ENCODE assay signal across 4 fruit fly cellular contexts in the genomic region with DNA sequence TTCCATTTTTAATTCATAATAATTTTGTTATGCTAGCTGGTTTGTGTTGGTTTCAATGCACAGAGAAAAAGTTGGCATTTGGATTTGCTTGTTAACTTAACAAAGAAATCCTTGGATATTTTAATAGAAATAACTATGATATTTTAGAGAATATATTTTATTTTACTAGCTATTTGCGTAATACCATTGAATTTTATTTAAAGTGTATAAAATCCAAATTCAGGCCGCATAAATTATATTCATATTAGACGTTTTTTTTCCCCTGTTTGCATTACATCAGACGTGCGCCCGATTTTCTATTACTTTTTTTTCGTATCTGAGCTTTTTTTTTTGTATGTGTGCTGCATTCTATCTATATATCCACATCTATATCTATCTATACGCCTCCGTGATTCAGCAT.
A peak's percentile ranks its signal among the peaks of the same experiment; 100 is the strongest.
TF ChIP-seq lines count a peak whose summit lies in the region.

No protein-coding gene starts in this region.

- TF ChIP-seq CTCF in whole organism, embryonic (GFP tag; optimal IDR thresholded peaks at IDR 0.05; lab: Kevin White, UChicago), result no peak

TF ChIP-seq in whole organism, adult, 20 proteins besides CTCF, POLR2A, EP300 and RAD21:
- no peak for TF ChIP-seq pad (GFP tag; optimal IDR thresholded peaks at IDR 0.05; lab: Kevin White, UChicago)
- TF ChIP-seq Mnt (GFP tag; optimal IDR thresholded peaks at IDR 0.05; lab: Kevin White, UChicago), result no peak
- no peak for TF ChIP-seq Crg-1 (GFP tag; optimal IDR thresholded peaks at IDR 0.05; lab: Kevin White, UChicago)
- peak; percentile 62 for TF ChIP-seq kay (GFP tag; lab: Kevin White, UChicago; ENCODE audit: borderline replicate concordance)
- TF ChIP-seq cnc (optimal IDR thresholded peaks at IDR 0.05; lab: Kevin White, UChicago), result no peak
- TF ChIP-seq CG5204 (GFP tag; optimal IDR thresholded peaks at IDR 0.05; lab: Kevin White, UChicago), result no peak
TF ChIP-seq in whole organism, adult: peak in this region for 1.

TF ChIP-seq in whole organism, embryonic, 481 proteins besides CTCF, POLR2A, EP300 and RAD21 (continues in another document):
- no peak for TF ChIP-seq sd (tag; optimal IDR thresholded peaks at IDR 0.05; lab: Kevin White, UChicago)
- no peak for TF ChIP-seq CG7271 (tag; optimal IDR thresholded peaks at IDR 0.05; lab: Kevin White, UChicago)
- TF ChIP-seq CG1603 (tag; optimal IDR thresholded peaks at IDR 0.05; lab: Kevin White, UChicago), result no peak
- peak; percentile 0 for TF ChIP-seq CG17829 (tag; optimal IDR thresholded peaks at IDR 0.05; lab: Kevin White, UChicago)
- no peak for TF ChIP-seq NfI (GFP tag; optimal IDR thresholded peaks at IDR 0.05; lab: Kevin White, UChicago)
- TF ChIP-seq dimm (GFP tag; IDR thresholded peaks at IDR 0.05; lab: Robert Waterston, UW), result no peak
- TF ChIP-seq slp2 (GFP tag; optimal IDR thresholded peaks at IDR 0.05; lab: Kevin White, UChicago), result no peak
- no peak for TF ChIP-seq CG9609 (GFP tag; optimal IDR thresholded peaks at IDR 0.05; lab: Kevin White, UChicago)
- peak; percentile 25 for TF ChIP-seq Sox100B (GFP tag; optimal IDR thresholded peaks at IDR 0.05; lab: Kevin White, UChicago)
- TF ChIP-seq Six4 (GFP tag; optimal IDR thresholded peaks at IDR 0.05; lab: Kevin White, UChicago), result no peak
- no peak for TF ChIP-seq H15 (GFP tag; IDR thresholded peaks at IDR 0.05; lab: Robert Waterston, UW)
- TF ChIP-seq Bteb2 (GFP tag; optimal IDR thresholded peaks at IDR 0.05; lab: Kevin White, UChicago), result no peak
- no peak for TF ChIP-seq tx (GFP tag; optimal IDR thresholded peaks at IDR 0.05; lab: Kevin White, UChicago)
- TF ChIP-seq CG12744 (GFP tag; optimal IDR thresholded peaks at IDR 0.05; lab: Kevin White, UChicago), result no peak
- TF ChIP-seq CG18764 (GFP tag; optimal IDR thresholded peaks at IDR 0.05; lab: Kevin White, UChicago), result no peak
- TF ChIP-seq CG2712 (tag; optimal IDR thresholded peaks at IDR 0.05; lab: Kevin White, UChicago), result peak; percentile 38
- no peak for TF ChIP-seq ham (GFP tag; IDR thresholded peaks at IDR 0.05; lab: Robert Waterston, UW)
- TF ChIP-seq CG12391 (tag; optimal IDR thresholded peaks at IDR 0.05; lab: Kevin White, UChicago), result peak; percentile 19
- TF ChIP-seq tap (tag; optimal IDR thresholded peaks at IDR 0.05; lab: Kevin White, UChicago), result peak; percentile 9
- no peak for TF ChIP-seq Sin3A (optimal IDR thresholded peaks at IDR 0.05; lab: Kevin White, UChicago)
- TF ChIP-seq row (GFP tag; IDR thresholded peaks at IDR 0.05; lab: Robert Waterston, UW), result peak; percentile 39; the same call in 2 of the 3 replicates
- peak; percentile 35 for TF ChIP-seq CG15269 (tag; optimal IDR thresholded peaks at IDR 0.05; lab: Kevin White, UChicago)
- TF ChIP-seq wor (GFP tag; IDR thresholded peaks at IDR 0.05; lab: Robert Waterston, UW), result peak; percentile 32; the same call in 1 of the 2 replicates
- TF ChIP-seq nau (GFP tag; optimal IDR thresholded peaks at IDR 0.05; lab: Kevin White, UChicago), result no peak
- peak; percentile 68 for TF ChIP-seq Drgx (GFP tag; IDR thresholded peaks at IDR 0.05; lab: Robert Waterston, UW)
- no peak for TF ChIP-seq chm (GFP tag; IDR thresholded peaks at IDR 0.05; lab: Robert Waterston, UW)
- TF ChIP-seq gem (tag; optimal IDR thresholded peaks at IDR 0.05; lab: Kevin White, UChicago), result peak; percentile 64
- TF ChIP-seq Opbp (GFP tag; IDR thresholded peaks at IDR 0.05; lab: Robert Waterston, UW; ENCODE audit: partially characterized antibody), result no peak

TF ChIP-seq in whole organism, prepupa, 60 proteins besides CTCF, POLR2A, EP300 and RAD21:
- no peak for TF ChIP-seq CG8319 (GFP tag; optimal IDR thresholded peaks at IDR 0.05; lab: Kevin White, UChicago)
- TF ChIP-seq CG6276 (GFP tag; optimal IDR thresholded peaks at IDR 0.05; lab: Kevin White, UChicago), result peak; percentile 35
- peak; percentile 19 for TF ChIP-seq CG32006 (GFP tag; optimal IDR thresholded peaks at IDR 0.05; lab: Kevin White, UChicago)
- peak; percentile 27 for TF ChIP-seq Hr4 (GFP tag; optimal IDR thresholded peaks at IDR 0.05; lab: Kevin White, UChicago)
- TF ChIP-seq CG15336 (GFP tag; IDR thresholded peaks at IDR 0.05; lab: Robert Waterston, UW), result peak; percentile 67
- peak; percentile 54; the same call in 2 of the 3 replicates for TF ChIP-seq CG8119 (GFP tag; IDR thresholded peaks at IDR 0.05; lab: Robert Waterston, UW)
- TF ChIP-seq esn (GFP tag; optimal IDR thresholded peaks at IDR 0.05; lab: Kevin White, UChicago), result no peak
- TF ChIP-seq CG11294 (GFP tag; IDR thresholded peaks at IDR 0.05; lab: Robert Waterston, UW), result peak; percentile 27; the same call in 1 of the 2 replicates
- TF ChIP-seq Met (GFP tag; optimal IDR thresholded peaks at IDR 0.05; lab: Kevin White, UChicago), result no peak
- no peak for TF ChIP-seq CG11902 (GFP tag; optimal IDR thresholded peaks at IDR 0.05; lab: Kevin White, UChicago)
- no peak for TF ChIP-seq Eip93F (GFP tag; optimal IDR thresholded peaks at IDR 0.05; lab: Kevin White, UChicago)
- no peak for TF ChIP-seq fkh (GFP tag; optimal IDR thresholded peaks at IDR 0.05; lab: Kevin White, UChicago)
- TF ChIP-seq CG3919 (GFP tag; optimal IDR thresholded peaks at IDR 0.05; lab: Kevin White, UChicago), result no peak
- TF ChIP-seq fd59A (GFP tag; optimal IDR thresholded peaks at IDR 0.05; lab: Kevin White, UChicago), result no peak
- TF ChIP-seq acj6 (GFP tag; optimal IDR thresholded peaks at IDR 0.05; lab: Kevin White, UChicago), result no peak
- TF ChIP-seq achi (GFP tag; optimal IDR thresholded peaks at IDR 0.05; lab: Kevin White, UChicago), result no peak
- no peak for TF ChIP-seq CG7368 (GFP tag; optimal IDR thresholded peaks at IDR 0.05; lab: Kevin White, UChicago)
- no peak for TF ChIP-seq cyc (GFP tag; optimal IDR thresholded peaks at IDR 0.05; lab: Kevin White, UChicago)
- TF ChIP-seq eg (GFP tag; IDR thresholded peaks at IDR 0.05; lab: Robert Waterston, UW), result peak; percentile 72
- TF ChIP-seq pdm3 (GFP tag; optimal IDR thresholded peaks at IDR 0.05; lab: Kevin White, UChicago), result no peak
- no peak for TF ChIP-seq CG9139 (GFP tag; optimal IDR thresholded peaks at IDR 0.05; lab: Kevin White, UChicago)
- no peak for TF ChIP-seq Sox102F (GFP tag; optimal IDR thresholded peaks at IDR 0.05; lab: Kevin White, UChicago)

TF ChIP-seq in whole organism, pupa, 21 proteins besides CTCF, POLR2A, EP300 and RAD21:
- TF ChIP-seq gl (tag; optimal IDR thresholded peaks at IDR 0.05; lab: Kevin White, UChicago), result no peak
- peak; percentile 9; the same call in 1 of the 2 replicates for TF ChIP-seq CG12605 (GFP tag; IDR thresholded peaks at IDR 0.05; lab: Robert Waterston, UW)
- peak; percentile 61; the same call in 1 of the 2 replicates for TF ChIP-seq CG32121 (GFP tag; IDR thresholded peaks at IDR 0.05; lab: Robert Waterston, UW)
- TF ChIP-seq Ets98B (GFP tag; IDR thresholded peaks at IDR 0.05; lab: Robert Waterston, UW), result peak; percentile 42; the same call in 1 of the 2 replicates
- TF ChIP-seq CG8301 (tag; optimal IDR thresholded peaks at IDR 0.05; lab: Kevin White, UChicago), result no peak
